Worm (Caenorhabditis elegans): Measurements from ENCODE around the gene C49C8.5.
A peak's percentile ranks its signal among the peaks of the same experiment; 100 is the strongest.

C49C8.5 gene

ce11 chrIV:8615314-8615713 lies 38.1 kb downstream of the C49C8.5 start:
- TF ChIP-seq him-1 (tag; optimal IDR thresholded peaks at IDR 0.05) (no peak), W03F9.2 (tag; optimal IDR thresholded peaks at IDR 0.05) (no peak), dao-5 (tag; optimal IDR thresholded peaks at IDR 0.05) (no peak)

- TF ChIP-seq W03F9.2 (tag; optimal IDR thresholded peaks at IDR 0.05) (no peak), him-1 (tag; optimal IDR thresholded peaks at IDR 0.05) (no peak), dao-5 (tag; optimal IDR thresholded peaks at IDR 0.05) (no peak)
Measured at ce11 chrIV:8614680-8615079, 38.8 kb downstream of the C49C8.5 start, which contains the start of gene cyp-33E3. Gene cyp-33E3 (plus strand): TSS chrIV:8614995.

DNA sequence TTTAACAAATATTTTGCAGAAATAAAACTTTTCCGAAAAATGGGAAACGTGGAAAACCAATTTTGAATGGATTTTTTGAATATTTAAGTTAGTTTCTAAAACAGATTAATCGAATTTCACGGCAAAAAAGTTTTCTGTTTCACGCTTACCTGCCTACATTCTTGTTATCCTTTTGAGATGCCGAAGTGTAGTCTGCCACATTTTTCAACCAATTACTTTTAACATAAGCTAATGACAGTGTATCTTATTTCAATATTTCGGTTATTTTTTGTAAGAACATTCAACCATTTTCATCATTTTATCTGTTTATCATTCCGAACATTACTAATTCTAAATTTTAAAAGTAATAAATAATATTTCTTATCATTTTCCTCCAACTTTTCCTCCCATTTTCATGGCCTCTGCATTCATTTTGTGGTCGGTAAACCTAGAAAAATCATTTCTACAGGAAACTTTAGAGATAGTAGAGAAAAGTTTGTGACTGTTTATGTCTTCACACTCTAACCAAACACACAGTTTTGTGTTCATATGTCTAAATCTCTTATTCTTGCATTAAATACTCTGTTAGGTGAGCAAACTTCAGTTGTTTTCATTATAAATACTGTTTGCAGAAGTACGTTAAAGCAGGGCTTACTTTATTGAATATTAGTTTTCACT lies 41.5 kb downstream of the C49C8.5 start, which contains the start of the genes F42A9.17 and cyp-33E2:
Gene F42A9.17 (minus strand): TSS at position 51 of the 657 bp plus-strand sequence.
Gene cyp-33E2 (plus strand): TSS at position 449 of the 657 bp plus-strand sequence.
- TF ChIP-seq W03F9.2 (tag; optimal IDR thresholded peaks at IDR 0.05) (peak; percentile 28), him-1 (tag; optimal IDR thresholded peaks at IDR 0.05) (no peak)

DNA sequence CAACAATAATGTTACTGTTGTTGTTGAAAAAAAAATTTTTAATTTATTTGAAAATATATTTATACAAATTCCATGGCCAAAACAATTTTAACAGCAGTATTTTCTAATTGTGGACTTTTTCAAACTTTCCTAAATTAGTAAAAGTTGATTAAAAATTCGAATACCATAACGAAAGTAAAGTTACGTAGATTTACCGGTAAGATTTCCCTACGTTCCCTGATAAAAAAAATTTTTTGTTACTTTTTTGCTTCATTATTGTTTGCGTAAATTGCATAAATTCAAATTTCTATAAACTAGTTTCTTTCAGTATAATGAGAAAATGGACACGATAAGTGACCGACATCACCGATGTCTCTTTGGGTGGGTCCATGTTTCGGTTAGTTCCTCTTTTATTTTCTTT lies 44.5 kb downstream of the C49C8.5 start, which contains the start of gene F42A9.6:
Gene F42A9.6 (plus strand): TSS at position 301 of the 400 bp plus-strand sequence.
- TF ChIP-seq him-1 (tag; optimal IDR thresholded peaks at IDR 0.05) (no peak), W03F9.2 (tag; optimal IDR thresholded peaks at IDR 0.05) (no peak), dao-5 (tag; optimal IDR thresholded peaks at IDR 0.05) (no peak)

- TF ChIP-seq him-1 (tag; optimal IDR thresholded peaks at IDR 0.05) = no peak
- no peak for TF ChIP-seq W03F9.2 (tag; optimal IDR thresholded peaks at IDR 0.05)
- no peak for TF ChIP-seq dao-5 (tag; optimal IDR thresholded peaks at IDR 0.05)
Measured at ce11 chrIV:8608204-8608603, 45.3 kb downstream of the C49C8.5 start.

DNA sequence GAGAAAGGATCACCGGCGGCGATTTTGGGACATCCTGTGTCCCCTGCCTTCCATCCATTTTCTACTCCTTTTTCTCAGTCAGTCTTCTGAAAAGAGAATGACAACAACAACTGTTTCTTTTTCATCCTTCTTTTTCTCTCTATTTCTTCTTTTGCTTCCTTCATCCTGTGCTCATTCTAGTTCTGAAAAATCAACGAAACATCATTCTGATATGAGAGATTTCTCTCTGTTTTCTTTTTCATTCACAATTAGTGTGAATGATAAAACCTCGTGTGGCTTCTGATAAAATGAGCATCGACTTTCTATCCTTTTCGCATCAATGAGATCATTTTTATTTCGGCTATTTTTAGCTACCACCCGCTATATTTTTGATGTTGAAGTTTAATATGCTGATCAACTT lies 48.2 kb downstream of the C49C8.5 start:
- TF ChIP-seq him-1 (tag; optimal IDR thresholded peaks at IDR 0.05) = no peak
- no peak for TF ChIP-seq dao-5 (tag; optimal IDR thresholded peaks at IDR 0.05)
- TF ChIP-seq W03F9.2 (tag; optimal IDR thresholded peaks at IDR 0.05) = no peak

DNA sequence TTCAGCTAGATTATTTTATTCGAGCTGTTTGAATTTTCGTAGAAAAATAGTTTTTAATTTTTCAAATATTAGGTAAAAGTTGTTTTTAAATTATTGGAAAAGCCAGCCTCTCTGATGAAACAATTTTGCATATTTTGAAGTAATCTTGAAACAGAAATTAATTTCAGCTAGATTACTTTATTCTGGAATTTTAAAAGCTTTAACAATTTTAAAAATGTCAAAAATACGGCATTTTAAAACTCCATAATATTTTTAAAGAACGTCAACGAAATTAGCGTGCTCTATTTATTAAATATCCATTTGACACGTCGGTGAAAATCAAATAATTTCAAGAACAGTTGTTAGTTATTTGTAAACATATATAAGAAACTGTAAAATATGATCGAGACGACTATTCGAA lies 50.6 kb downstream of the C49C8.5 start, which contains the start of gene Y59H11AR.10:
Gene Y59H11AR.10 (plus strand): TSS at position 301 of the 400 bp plus-strand sequence.
- TF ChIP-seq him-1 (tag; optimal IDR thresholded peaks at IDR 0.05) (no peak), dao-5 (tag; optimal IDR thresholded peaks at IDR 0.05) (no peak), W03F9.2 (tag; optimal IDR thresholded peaks at IDR 0.05) (no peak)

DNA sequence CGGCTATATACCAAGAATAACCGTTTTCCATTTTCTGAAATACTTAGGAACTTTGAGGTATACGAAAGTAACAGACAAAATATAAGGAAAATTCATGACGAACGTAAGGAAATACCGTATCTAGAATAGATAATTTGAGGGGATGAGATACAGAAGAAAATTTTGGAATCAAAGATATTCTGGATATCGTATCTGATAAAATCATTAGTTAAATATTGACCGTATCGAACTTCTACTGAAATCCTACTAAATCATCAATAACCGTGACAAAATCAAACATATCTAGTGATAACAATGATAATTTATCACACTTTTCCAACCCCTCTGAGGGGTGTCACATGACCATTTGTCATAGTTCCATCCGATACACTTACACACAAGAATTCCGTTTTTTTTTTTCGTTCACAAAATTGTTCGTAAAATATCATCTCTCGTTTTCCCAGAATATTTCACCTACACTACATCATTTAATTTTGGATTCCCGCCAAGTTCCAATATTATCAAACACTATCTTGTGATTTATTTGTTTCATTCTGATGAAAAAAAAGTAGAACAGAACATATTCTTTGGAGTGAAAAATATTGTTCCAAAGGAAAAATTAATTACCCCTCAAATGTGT lies 52.6 kb downstream of the C49C8.5 start, which contains the start of gene Y59H11AR.4:
Gene Y59H11AR.4 (minus strand): TSS at position 51 of the 619 bp plus-strand sequence.
- TF ChIP-seq W03F9.2 (tag; optimal IDR thresholded peaks at IDR 0.05) (no peak), dao-5 (tag; optimal IDR thresholded peaks at IDR 0.05) (no peak), him-1 (tag; optimal IDR thresholded peaks at IDR 0.05) (no peak)

All from whole organism, L4/young adult.